Worm (Caenorhabditis elegans): Measurements from ENCODE around the gene math-21.

DNA sequence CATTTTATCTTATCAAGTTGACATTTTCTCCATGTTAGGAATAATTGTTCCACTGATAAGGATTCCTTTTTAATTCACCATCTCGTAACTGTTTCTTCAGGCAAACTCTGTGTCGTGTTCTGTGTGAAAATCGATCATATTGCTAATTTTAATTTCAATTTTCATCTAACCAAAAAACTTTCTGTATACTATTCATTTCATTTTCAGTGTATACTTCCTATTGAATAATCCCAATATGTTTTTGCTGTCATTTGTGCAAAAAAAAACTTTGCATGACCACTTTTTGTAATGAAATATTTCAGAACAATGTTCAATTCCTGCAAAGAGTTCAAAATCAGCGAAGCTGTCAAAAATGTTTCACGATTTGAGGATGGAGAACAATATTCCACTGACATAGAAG is 6.9 kb upstream of the math-21 start, which contains the start of gene Y16E11A.4:
- TF ChIP-seq skn-1 (tag; optimal IDR thresholded peaks at IDR 0.05) = no peak
- no peak for TF ChIP-seq mdl-1 (tag; optimal IDR thresholded peaks at IDR 0.05)
- TF ChIP-seq blmp-1 (tag; optimal IDR thresholded peaks at IDR 0.05; ENCODE audit: insufficient read depth) = no peak
- TF ChIP-seq alr-1 (tag; optimal IDR thresholded peaks at IDR 0.05) = no peak
- no peak for TF ChIP-seq unc-62 (GFP tag; optimal IDR thresholded peaks at IDR 0.05)
- TF ChIP-seq nhr-129 (tag; optimal IDR thresholded peaks at IDR 0.05) = no peak

All from whole organism, L2 larva.